Worm (Caenorhabditis elegans): ENCODE measurements around the gene col-165.

DNA sequence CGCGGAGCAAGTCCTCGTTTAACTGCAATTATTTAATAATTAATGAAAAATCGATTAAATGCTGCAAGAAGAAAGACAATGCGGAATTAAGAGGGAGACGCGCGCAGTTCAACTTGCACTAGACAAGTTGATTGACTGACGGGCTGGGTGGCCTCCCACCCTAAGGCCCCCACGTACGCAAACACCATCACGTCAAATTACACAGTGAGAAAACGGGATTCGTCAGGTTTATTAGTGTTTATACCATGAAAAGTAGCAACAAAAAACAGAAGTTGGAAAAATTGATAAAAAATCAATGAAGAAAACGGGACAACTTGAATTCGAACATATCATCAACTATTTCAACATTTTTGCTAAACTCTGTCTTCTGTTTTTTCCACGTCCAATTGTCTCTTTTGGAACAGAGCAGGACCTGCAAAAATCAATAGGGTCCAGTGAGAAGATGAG, 45.8 kb upstream of the col-165 start:
- TF ChIP-seq hmbx-1 (tag; optimal IDR thresholded peaks at IDR 0.05): no peak
- TF ChIP-seq pes-1 (GFP tag; IDR thresholded peaks at IDR 0.05): no peak
